Fruit fly (Drosophila melanogaster) whole organism, embryonic: ENCODE data around the gene CG6766.

ENCODE experiments used
- CG10147 ChIP-seq: fragments of 200-800 bp; sonication (Bioruptor generic); optimal IDR thresholded peaks from 2 replicates; lab custom pipeline; 2019; ENCODE audit warnings: missing biosample characterization, mild to moderate bottlenecking, missing genetic modification characterization, moderate library complexity
- CG10654 ChIP-seq: fragments of 200-800 bp; sonication (Bioruptor generic); optimal IDR thresholded peaks from 2 replicates; lab custom pipeline; 2016; ENCODE audit warnings: missing biosample characterization, missing genetic modification characterization
- CG11398 ChIP-seq: fragments of 200-800 bp; sonication (Bioruptor generic); optimal IDR thresholded peaks from 2 replicates; lab custom pipeline; 2016; ENCODE audit warnings: missing biosample characterization, missing genetic modification characterization
- CG12155 ChIP-seq: fragments of 200-800 bp; sonication (Bioruptor generic); optimal IDR thresholded peaks from 3 replicates; lab custom pipeline; 2016; ENCODE audit warnings: missing biosample characterization, missing genetic modification characterization
- CG17385 ChIP-seq: fragments of 200-800 bp; sonication (Bioruptor generic); optimal IDR thresholded peaks from 3 replicates; lab custom pipeline; 2018; ENCODE audit warnings: missing biosample characterization, mild to moderate bottlenecking, missing genetic modification characterization
- CG2712 ChIP-seq: fragments of 200-800 bp; optimal IDR thresholded peaks from 3 replicates; lab custom pipeline; 2019; ENCODE audit warnings: missing biosample characterization, mild to moderate bottlenecking, missing genetic modification characterization, moderate library complexity
- CG30403 ChIP-seq: fragments of 200-800 bp; sonication (Bioruptor generic); optimal IDR thresholded peaks from 3 replicates; lab custom pipeline; 2016; ENCODE audit warnings: missing biosample characterization, missing genetic modification characterization
- CG3065 ChIP-seq: fragments of 200-800 bp; sonication (Bioruptor generic); optimal IDR thresholded peaks from 2 replicates; lab custom pipeline; 2016; ENCODE audit warnings: missing biosample characterization, missing genetic modification characterization
- CG3163 ChIP-seq: fragments of 200-800 bp; sonication (Bioruptor generic); optimal IDR thresholded peaks from 3 replicates; lab custom pipeline; 2016; ENCODE audit warnings: missing biosample characterization, missing genetic modification characterization
- CG6254 ChIP-seq: fragments of 200-800 bp; sonication (Bioruptor generic); optimal IDR thresholded peaks from 3 replicates; lab custom pipeline; 2017; ENCODE audit warnings: mild to moderate bottlenecking, missing biosample characterization, missing genetic modification reagents, missing genetic modification characterization
- CG7839 ChIP-seq: fragments of 200-800 bp; sonication (Bioruptor generic); optimal IDR thresholded peaks from 3 replicates; lab custom pipeline; 2018; ENCODE audit warnings: missing biosample characterization, mild to moderate bottlenecking, missing genetic modification characterization, moderate library complexity
- CG8089 ChIP-seq: fragments of 200-800 bp; sonication (Bioruptor generic); optimal IDR thresholded peaks from 3 replicates; lab custom pipeline; 2016; ENCODE audit warnings: missing biosample characterization, missing genetic modification characterization
- CG8765 ChIP-seq: fragments of 200-800 bp; sonication (Bioruptor generic); IDR thresholded peaks from 2 replicates; pipeline ENCODE4 v1.3.6; 2022; ENCODE audit warnings: missing biosample characterization, missing genetic modification characterization
- CG9727 ChIP-seq: fragments of 200-800 bp; sonication (Bioruptor generic); optimal IDR thresholded peaks from 3 replicates; lab custom pipeline; 2017; ENCODE audit warnings: missing biosample characterization, mild to moderate bottlenecking, missing genetic modification characterization
- CoRest ChIP-seq: fragments of 200-800 bp; sonication (Bioruptor generic); optimal IDR thresholded peaks from 3 replicates; lab custom pipeline; 2018; ENCODE audit warnings: missing biosample characterization, mild to moderate bottlenecking, missing genetic modification characterization, moderate library complexity
- Drgx ChIP-seq: fragments of 200-800 bp; sonication (Bioruptor generic); IDR thresholded peaks from 2 replicates; pipeline ENCODE4 v1.3.6; 2022; ENCODE audit warnings: missing biosample characterization, missing genetic modification characterization
- Ets65A ChIP-seq: fragments of 200-800 bp; sonication (Bioruptor generic); peaks from one replicate; lab custom pipeline; 2016; ENCODE audit warnings: missing biosample characterization, missing genetic modification characterization
- HLHmδ ChIP-seq: fragments of 200-800 bp; sonication (Bioruptor generic); optimal IDR thresholded peaks from 2 replicates; lab custom pipeline; 2018; ENCODE audit warnings: missing biosample characterization, mild to moderate bottlenecking, missing genetic modification characterization, moderate library complexity
- Kr ChIP-seq: fragments of 200-800 bp; sonication (Bioruptor generic); optimal IDR thresholded peaks from 2 replicates; lab custom pipeline; 2017; ENCODE audit warnings: missing biosample characterization, mild to moderate bottlenecking, missing genetic modification characterization
- MTF-1 ChIP-seq: fragments of 200-800 bp; sonication (Bioruptor generic); optimal IDR thresholded peaks from 2 replicates; lab custom pipeline; 2018; ENCODE audit warnings: missing biosample characterization, mild to moderate bottlenecking, missing genetic modification characterization, borderline replicate concordance
- Oli ChIP-seq: fragments of 200-800 bp; sonication (Bioruptor generic); optimal IDR thresholded peaks from 2 replicates; lab custom pipeline; 2018; ENCODE audit warnings: missing biosample characterization, mild to moderate bottlenecking, missing genetic modification characterization, moderate library complexity
- Pdp1 ChIP-seq, 2 experiments: fragments of 200-800 bp; sonication (Bioruptor generic); optimal IDR thresholded peaks; 3 replicates each; lab custom pipeline; 2016; ENCODE audit warnings: missing biosample characterization in 2 of 2, missing genetic modification characterization in 2 of 2, mild to moderate bottlenecking in 1 of 2, moderate library complexity in 1 of 2
- Ssrp ChIP-seq: fragments of 200-800 bp; sonication (Bioruptor generic); optimal IDR thresholded peaks from 2 replicates; lab custom pipeline; 2018; ENCODE audit warnings: missing biosample characterization, mild to moderate bottlenecking, missing genetic modification characterization, moderate library complexity
- Trl ChIP-seq, 3 experiments: fragments of >200 bp in 2 of 3; fragments of 200-800 bp in 1 of 3; sonication (Bioruptor generic) in 1 of 3; optimal IDR thresholded peaks; 2 replicates in 1 of 3; 3 replicates in 2 of 3; lab custom pipeline; 2016 to 2017; ENCODE audit warnings: missing biosample characterization in 1 of 3, missing genetic modification characterization in 1 of 3
- az2 ChIP-seq: fragments of 200-800 bp; sonication (Bioruptor generic); optimal IDR thresholded peaks from 3 replicates; lab custom pipeline; 2016; ENCODE audit warnings: missing biosample characterization, missing genetic modification characterization
- chn ChIP-seq: fragments of 200-800 bp; sonication (Bioruptor generic); optimal IDR thresholded peaks from 2 replicates; lab custom pipeline; 2016; ENCODE audit warnings: missing biosample characterization, missing genetic modification characterization
- corto ChIP-seq: fragments of 200-800 bp; sonication (Bioruptor generic); optimal IDR thresholded peaks from 2 replicates; lab custom pipeline; 2016; ENCODE audit warnings: missing biosample characterization, mild to moderate bottlenecking, missing genetic modification characterization, moderate library complexity
- crc ChIP-seq: fragments of 200-800 bp; sonication (Bioruptor generic); optimal IDR thresholded peaks from 2 replicates; lab custom pipeline; 2016; ENCODE audit warnings: missing biosample characterization, missing genetic modification characterization
- croc ChIP-seq: fragments of 200-800 bp; sonication (Bioruptor generic); conservative IDR thresholded peaks from 3 replicates; pipeline ENCODE4 v1.3.6; 2022; ENCODE audit warnings: missing biosample characterization, missing genetic modification characterization
- fu2 ChIP-seq: fragments of 200-800 bp; sonication (Bioruptor generic); optimal IDR thresholded peaks from 2 replicates; lab custom pipeline; 2016; ENCODE audit warnings: missing biosample characterization, missing genetic modification characterization
- gfzf ChIP-seq: fragments of 200-800 bp; sonication (Bioruptor generic); optimal IDR thresholded peaks from 2 replicates; lab custom pipeline; 2016; ENCODE audit warnings: missing biosample characterization, mild to moderate bottlenecking, missing genetic modification characterization, moderate library complexity
- grau ChIP-seq: fragments of 200-800 bp; optimal IDR thresholded peaks from 3 replicates; lab custom pipeline; 2019; ENCODE audit warnings: missing biosample characterization, mild to moderate bottlenecking, missing genetic modification characterization, moderate library complexity
- gsb-n ChIP-seq: fragments of 200-800 bp; sonication (Bioruptor generic); optimal IDR thresholded peaks from 3 replicates; lab custom pipeline; 2018; ENCODE audit warnings: missing biosample characterization, mild to moderate bottlenecking, missing genetic modification characterization
- her ChIP-seq: fragments of 200-800 bp; sonication (Bioruptor generic); optimal IDR thresholded peaks from 2 replicates; lab custom pipeline; 2016; ENCODE audit warnings: missing biosample characterization, missing genetic modification characterization
- kni ChIP-seq: fragments of 200-800 bp; sonication (Bioruptor generic); optimal IDR thresholded peaks from 3 replicates; lab custom pipeline; 2017; ENCODE audit warnings: mild to moderate bottlenecking, missing biosample characterization, missing genetic modification reagents, missing genetic modification characterization
- lola ChIP-seq, 3 experiments: fragments of >200 bp in 2 of 3; fragments of 200-800 bp in 1 of 3; sonication (Bioruptor generic) in 1 of 3; optimal IDR thresholded peaks; 2 replicates each; lab custom pipeline; 2017 to 2019; ENCODE audit warnings: missing biosample characterization in 3 of 3, missing genetic modification characterization in 3 of 3, mild to moderate bottlenecking in 1 of 3, moderate library complexity in 1 of 3
- nmo ChIP-seq: fragments of 200-800 bp; sonication (Bioruptor generic); optimal IDR thresholded peaks from 2 replicates; lab custom pipeline; 2018; ENCODE audit warnings: missing biosample characterization, mild to moderate bottlenecking, missing genetic modification characterization, moderate library complexity
- nom ChIP-seq: fragments of 200-800 bp; sonication (Bioruptor generic); optimal IDR thresholded peaks from 2 replicates; lab custom pipeline; 2017; ENCODE audit warnings: missing biosample characterization, missing genetic modification characterization, mild to moderate bottlenecking, moderate library complexity, missing genetic modification reagents
- phol ChIP-seq: fragments of 200-800 bp; sonication (Bioruptor generic); optimal IDR thresholded peaks from 3 replicates; lab custom pipeline; 2018; ENCODE audit warnings: missing biosample characterization, mild to moderate bottlenecking, missing genetic modification characterization, moderate library complexity
- ranshi ChIP-seq: fragments of 200-800 bp; sonication (Bioruptor generic); IDR thresholded peaks from 2 replicates; pipeline ENCODE4 v1.3.6; 2022; ENCODE audit warnings: missing biosample characterization, missing genetic modification characterization
- so ChIP-seq: fragments of 200-800 bp; sonication (Bioruptor generic); IDR thresholded peaks from 3 replicates; pipeline ENCODE4 v1.3.6; 2022; ENCODE audit warnings: missing biosample characterization, missing genetic modification characterization
- sqz ChIP-seq: fragments of 200-800 bp; sonication (Bioruptor generic); optimal IDR thresholded peaks from 3 replicates; lab custom pipeline; 2018; ENCODE audit warnings: missing biosample characterization, mild to moderate bottlenecking, missing genetic modification characterization
- tap ChIP-seq: fragments of 200-800 bp; optimal IDR thresholded peaks from 3 replicates; lab custom pipeline; 2019; ENCODE audit warnings: missing biosample characterization, mild to moderate bottlenecking, missing genetic modification characterization, moderate library complexity
- tna ChIP-seq: fragments of 200-800 bp; sonication (Bioruptor generic); IDR thresholded peaks from 2 replicates; pipeline ENCODE4 v1.3.6; 2022; ENCODE audit warnings: missing biosample characterization, missing genetic modification characterization; ENCODE audit not compliant: partially characterized antibody
- ttk ChIP-seq: fragments of 200-800 bp; sonication (Bioruptor generic); IDR thresholded peaks from 2 replicates; pipeline ENCODE4 v2.1.2; 2022; ENCODE audit warnings: missing biosample characterization, missing genetic modification characterization
- unc-4 ChIP-seq: fragments of 200-800 bp; sonication (Bioruptor generic); IDR thresholded peaks from 2 replicates; pipeline ENCODE4 v1.3.6; 2022; ENCODE audit warnings: missing biosample characterization, missing genetic modification characterization; ENCODE audit not compliant: partially characterized antibody
- unpg ChIP-seq: fragments of 200-800 bp; sonication (Bioruptor generic); optimal IDR thresholded peaks from 3 replicates; lab custom pipeline; 2018; ENCODE audit warnings: missing biosample characterization, mild to moderate bottlenecking, missing genetic modification characterization, moderate library complexity
- vvl ChIP-seq: fragments of 200-800 bp; sonication (Bioruptor generic); IDR thresholded peaks from 2 replicates; pipeline ENCODE4 v1.3.6; 2022; ENCODE audit warnings: missing biosample characterization, missing genetic modification characterization

Gene CG6766

DNA sequence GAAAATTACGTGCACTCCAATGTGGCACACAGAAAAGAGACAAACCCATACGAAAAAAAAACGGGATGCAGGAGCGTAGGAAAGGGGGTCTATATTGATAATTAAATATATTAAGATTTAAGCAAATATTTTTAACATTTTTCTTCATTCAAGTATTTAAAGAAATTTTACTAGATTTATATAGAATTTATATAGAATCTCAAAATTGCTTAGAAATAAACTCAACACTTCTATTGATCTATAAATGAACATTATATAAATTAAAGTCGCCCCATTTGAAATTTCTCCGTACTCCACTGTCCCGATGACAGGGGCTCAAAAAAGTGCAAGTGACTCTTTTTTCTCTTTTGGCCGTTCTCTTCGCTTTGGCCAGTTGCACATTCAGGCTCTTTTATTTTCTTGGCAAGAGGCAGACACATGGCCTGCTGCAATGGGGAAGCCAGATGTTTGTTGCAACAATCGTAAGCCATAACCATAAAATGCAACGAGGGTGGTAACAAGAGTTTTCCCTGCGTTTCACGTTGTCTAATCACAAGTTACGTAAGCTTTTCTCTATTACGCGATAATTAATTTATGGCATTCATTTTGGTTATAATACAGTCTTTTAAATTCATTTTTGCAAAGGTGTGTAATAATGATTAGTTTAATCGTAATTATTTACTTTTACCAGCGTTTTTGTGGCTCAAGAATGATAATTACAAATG is 25.3 kb upstream of the CG6766 start (continued):
- TF ChIP-seq Pdp1 (GFP tag; optimal IDR thresholded peaks at IDR 0.05; lab: Kevin White, UChicago) (peak in 1 of 2 experiments; percentile 72), CG8765 (GFP tag; lab: Robert Waterston, UW) (no peak), so (GFP tag; lab: Robert Waterston, UW) (no peak), unc-4 (no peak), Ets65A (GFP tag; lab: Kevin White, UChicago) (no peak), tap (tag; lab: Kevin White, UChicago) (no peak), Kr (GFP tag; lab: Kevin White, UChicago) (no peak), CG10654 (GFP tag; lab: Kevin White, UChicago) (no peak), vvl (GFP tag; lab: Robert Waterston, UW) (peak; percentile 62; the same call in 1 of the 2 replicates), CG2712 (tag; lab: Kevin White, UChicago) (peak; percentile 75), gfzf (GFP tag; lab: Kevin White, UChicago) (no peak), chn (no peak), HLHmδ (GFP tag; lab: Kevin White, UChicago) (no peak), unpg (GFP tag; lab: Kevin White, UChicago) (peak; percentile 47), fu2 (no peak), her (GFP tag; lab: Kevin White, UChicago) (no peak), kni (GFP tag; lab: Kevin White, UChicago) (no peak), phol (tag; lab: Kevin White, UChicago) (peak; percentile 68), MTF-1 (GFP tag; lab: Kevin White, UChicago) (no peak), CG17385 (GFP tag; lab: Kevin White, UChicago) (peak; percentile 9), ttk (GFP tag; lab: Robert Waterston, UW) (no peak), Trl (optimal IDR thresholded peaks at IDR 0.05; lab: Kevin White, UChicago) (peak in 1 of 2 experiments; percentile 39), Trl (GFP tag; optimal IDR thresholded peaks at IDR 0.05; lab: Kevin White, UChicago) (no peak), CG3065 (GFP tag; lab: Kevin White, UChicago) (no peak), sqz (GFP tag; lab: Kevin White, UChicago) (peak; percentile 89), gsb-n (tag; lab: Kevin White, UChicago) (peak; percentile 72), Drgx (GFP tag; lab: Robert Waterston, UW) (peak; percentile 94), crc (GFP tag; lab: Kevin White, UChicago) (no peak), CG9727 (GFP tag; lab: Kevin White, UChicago) (peak; percentile 64), CG3163 (peak; percentile 71), ranshi (GFP tag; lab: Robert Waterston, UW) (no peak), lola (GFP tag; optimal IDR thresholded peaks at IDR 0.05; lab: Kevin White, UChicago) (peak in 1 of 3 experiments; percentile 74), CG7839 (tag; lab: Kevin White, UChicago) (peak; percentile 52), CG10147 (GFP tag; lab: Kevin White, UChicago) (no peak), corto (peak; percentile 15), CG6254 (GFP tag; lab: Kevin White, UChicago) (peak; percentile 69), nmo (peak; percentile 69), CG12155 (GFP tag; lab: Kevin White, UChicago) (no peak), Ssrp (peak; percentile 49), tna (no peak), croc (GFP tag; lab: Robert Waterston, UW) (peak; percentile 38; the same call in 1 of the 3 replicates), nom (GFP tag; lab: Kevin White, UChicago) (peak; percentile 86), CG8089 (no peak), grau (tag; lab: Kevin White, UChicago) (peak; percentile 45), CoRest (tag; lab: Kevin White, UChicago) (peak; percentile 48), CG30403 (GFP tag; lab: Kevin White, UChicago) (peak; percentile 11), Oli (tag; lab: Kevin White, UChicago) (peak; percentile 17), az2 (GFP tag; lab: Kevin White, UChicago) (peak; percentile 32), CG11398 (GFP tag; lab: Kevin White, UChicago) (no peak)
